Fruit fly (Drosophila melanogaster): ENCODE data around the gene CG15347.
A peak's percentile ranks its signal among the peaks of the same experiment; 100 is the strongest.

DNA sequence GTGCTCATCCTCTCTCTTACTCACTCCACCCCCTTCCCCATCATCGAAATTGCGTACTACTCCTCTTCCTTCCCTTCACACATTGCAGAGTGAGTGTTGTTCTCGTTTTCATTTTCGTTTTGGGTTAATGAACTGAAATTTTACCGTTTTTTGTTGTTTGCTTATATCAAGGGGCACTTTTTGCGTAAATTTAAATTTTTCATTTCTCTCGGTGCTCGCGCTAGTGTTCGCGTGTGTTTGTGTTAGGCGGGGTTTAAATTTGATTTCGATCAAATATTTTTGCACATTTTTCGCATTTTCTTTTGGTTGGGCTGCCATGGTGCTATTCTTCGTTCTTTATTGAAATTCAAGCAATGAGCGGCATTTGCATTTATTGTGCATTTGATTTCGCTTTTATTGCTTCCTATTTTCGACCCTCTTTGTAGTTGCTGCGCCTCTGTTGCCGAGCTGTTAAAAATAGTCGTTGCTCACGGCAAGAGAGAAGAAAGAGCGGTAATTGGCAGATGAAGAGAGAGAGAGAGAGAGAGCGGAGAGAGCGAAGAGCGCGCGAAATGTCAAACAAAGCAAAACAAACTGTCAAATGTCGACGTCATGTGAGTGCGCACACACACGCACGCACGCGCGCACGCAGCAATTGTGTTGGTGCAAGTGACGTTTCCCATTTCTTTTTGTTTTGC lies 39.8 kb downstream of the CG15347 start:
- TF ChIP-seq CG16779 (tag; optimal IDR thresholded peaks at IDR 0.05), result peak; percentile 67
- TF ChIP-seq Met (GFP tag; optimal IDR thresholded peaks at IDR 0.05), result no peak
- no peak for TF ChIP-seq Sox102F (GFP tag; optimal IDR thresholded peaks at IDR 0.05)
- peak; percentile 65 for TF ChIP-seq CG6854 (GFP tag; optimal IDR thresholded peaks at IDR 0.05)
- peak; percentile 75 for TF ChIP-seq CG6276 (GFP tag; optimal IDR thresholded peaks at IDR 0.05)
- peak; percentile 37 for TF ChIP-seq topi (GFP tag; optimal IDR thresholded peaks at IDR 0.05)
